Fruit fly (Drosophila melanogaster) whole organism, wandering third instar larva: ENCODE data around the gene Kap-alpha3.
A peak's percentile ranks its signal among the peaks of the same experiment; 100 is the strongest.

Experiments used
- Abd-B ChIP-seq: fragments of >200 bp; optimal IDR thresholded peaks from 2 replicates; lab custom pipeline; 2017; ENCODE audit warnings: missing biosample characterization, missing genetic modification characterization
- CG32264 ChIP-seq: fragments of 200-800 bp; sonication (Bioruptor generic); optimal IDR thresholded peaks from 2 replicates; lab custom pipeline; 2016; ENCODE audit warnings: missing biosample characterization, missing genetic modification characterization
- CG9705 ChIP-seq: fragments of 200-800 bp; sonication (Bioruptor generic); optimal IDR thresholded peaks from 2 replicates; lab custom pipeline; 2018; ENCODE audit warnings: missing biosample characterization, mild to moderate bottlenecking, missing genetic modification characterization
- CrebA ChIP-seq: fragments of 200-800 bp; sonication (Bioruptor generic); optimal IDR thresholded peaks from 2 replicates; lab custom pipeline; 2016; ENCODE audit warnings: missing biosample characterization, mild to moderate bottlenecking, missing genetic modification characterization, borderline replicate concordance
- Dfd ChIP-seq: fragments of >200 bp; optimal IDR thresholded peaks from 2 replicates; lab custom pipeline; 2017; ENCODE audit warnings: missing biosample characterization, missing genetic modification characterization
- Dif ChIP-seq: fragments of 200-275, 200-300 bp; sonication (Bioruptor generic); optimal IDR thresholded peaks from 2 replicates; lab custom pipeline; 2018; ENCODE audit warnings: missing biosample characterization, missing genetic modification characterization; ENCODE audit not compliant: partially characterized antibody
- GATAd ChIP-seq: sonication (Bioruptor generic); optimal IDR thresholded peaks from 2 replicates; lab custom pipeline; 2016; ENCODE audit warnings: missing biosample characterization, missing genetic modification characterization
- HLH106 ChIP-seq: fragments of 200-800 bp; optimal IDR thresholded peaks from 3 replicates; lab custom pipeline; 2019; ENCODE audit warnings: missing biosample characterization, mild to moderate bottlenecking, missing genetic modification characterization, moderate library complexity
- Hnf4 ChIP-seq: fragments of 200-800 bp; sonication (Bioruptor generic); optimal IDR thresholded peaks from 2 replicates; lab custom pipeline; 2016; ENCODE audit warnings: missing biosample characterization, mild to moderate bottlenecking, missing genetic modification characterization
- Hr78 ChIP-seq: fragments of >200 bp; optimal IDR thresholded peaks from 2 replicates; lab custom pipeline; 2017; ENCODE audit warnings: missing biosample characterization, missing genetic modification characterization
- Hr83 ChIP-seq: fragments of 200-300 bp; sonication (Bioruptor generic); optimal IDR thresholded peaks from 2 replicates; lab custom pipeline; 2016; ENCODE audit warnings: missing biosample characterization, mild to moderate bottlenecking, missing genetic modification characterization, moderate library complexity; ENCODE audit not compliant: poor library complexity, severe bottlenecking
- Jra ChIP-seq: sonication (Bioruptor generic); optimal IDR thresholded peaks from 2 replicates; lab custom pipeline; 2016; ENCODE audit warnings: missing biosample characterization, missing genetic modification characterization
- Mio ChIP-seq: sonication (Bioruptor generic); optimal IDR thresholded peaks from 2 replicates; lab custom pipeline; 2016; ENCODE audit warnings: missing biosample characterization, missing genetic modification characterization
- Myc ChIP-seq: fragments of >200 bp; optimal IDR thresholded peaks from 2 replicates; lab custom pipeline; 2017
- N ChIP-seq: fragments of >200 bp; optimal IDR thresholded peaks from 2 replicates; lab custom pipeline; 2018; ENCODE audit warnings: missing biosample characterization, missing external identifiers, missing genetic modification characterization
- OdsH ChIP-seq: fragments of 200-800 bp; sonication (Bioruptor generic); optimal IDR thresholded peaks from 2 replicates; lab custom pipeline; 2016; ENCODE audit warnings: missing biosample characterization, mild to moderate bottlenecking, missing genetic modification characterization
- Rel ChIP-seq, 2 experiments: fragments of 200-800 bp; sonication (Bioruptor generic) in 1 of 2; optimal IDR thresholded peaks; 2 replicates in 1 of 2; 3 replicates in 1 of 2; lab custom pipeline; 2016 to 2019; ENCODE audit warnings: mild to moderate bottlenecking in 2 of 2, missing biosample characterization in 2 of 2, missing genetic modification characterization in 2 of 2, moderate library complexity in 1 of 2
- Sp1 ChIP-seq: fragments of 200-800 bp; sonication (Bioruptor generic); optimal IDR thresholded peaks from 3 replicates; lab custom pipeline; 2019; ENCODE audit warnings: missing biosample characterization, mild to moderate bottlenecking, missing genetic modification characterization, moderate library complexity
- Vsx2 ChIP-seq: fragments of 200-300, 225-300 bp; sonication (Bioruptor generic); optimal IDR thresholded peaks from 2 replicates; lab custom pipeline; 2018; ENCODE audit warnings: missing biosample characterization, missing genetic modification characterization; ENCODE audit not compliant: partially characterized antibody
- br ChIP-seq: fragments of 200-800 bp; sonication (Bioruptor generic); optimal IDR thresholded peaks from 2 replicates; lab custom pipeline; 2016; ENCODE audit warnings: missing biosample characterization, missing genetic modification characterization
- brk ChIP-seq: fragments of 200-800 bp; sonication (Bioruptor generic); optimal IDR thresholded peaks from 2 replicates; lab custom pipeline; 2016; ENCODE audit warnings: missing biosample characterization, mild to moderate bottlenecking, missing genetic modification characterization
- dl ChIP-seq, 2 experiments: fragments of 175-275, 200-275 bp in 1 of 2; fragments of 200-275 bp in 1 of 2; sonication (Bioruptor generic); optimal IDR thresholded peaks; lab custom pipeline; 2018; ENCODE audit warnings: mild to moderate bottlenecking in 2 of 2, missing biosample characterization in 2 of 2, missing genetic modification characterization in 2 of 2, moderate library complexity in 2 of 2; ENCODE audit not compliant: partially characterized antibody in 2 of 2, insufficient read depth in 1 of 2
- dmrt93B ChIP-seq: fragments of 200-800 bp; sonication (Bioruptor generic); optimal IDR thresholded peaks from 2 replicates; lab custom pipeline; 2018; ENCODE audit warnings: missing biosample characterization, mild to moderate bottlenecking, missing genetic modification characterization
- dsf ChIP-seq: sonication (Bioruptor generic); optimal IDR thresholded peaks from 2 replicates; lab custom pipeline; 2016; ENCODE audit warnings: missing biosample characterization, missing genetic modification characterization, borderline replicate concordance
- ey ChIP-seq: fragments of 200-800 bp; sonication (Bioruptor generic); optimal IDR thresholded peaks from 2 replicates; lab custom pipeline; 2016; ENCODE audit warnings: missing biosample characterization, missing genetic modification characterization
- foxo ChIP-seq, 2 experiments: fragments of 200-800 bp; sonication (Bioruptor generic); optimal IDR thresholded peaks; 2 replicates in 1 of 2; 3 replicates in 1 of 2; lab custom pipeline; 2016 to 2017; ENCODE audit warnings: missing biosample characterization in 2 of 2, missing genetic modification characterization in 2 of 2
- h ChIP-seq: fragments of 200-800 bp; sonication (Bioruptor generic); optimal IDR thresholded peaks from 3 replicates; lab custom pipeline; 2016; ENCODE audit warnings: missing biosample characterization, mild to moderate bottlenecking, missing genetic modification characterization
- jim ChIP-seq: fragments of 175-275, 200-325 bp; sonication (Bioruptor generic); optimal IDR thresholded peaks from 2 replicates; lab custom pipeline; 2016; ENCODE audit warnings: missing biosample characterization, mild to moderate bottlenecking, missing genetic modification characterization
- pan ChIP-seq: fragments of >200 bp; optimal IDR thresholded peaks from 2 replicates; lab custom pipeline; 2017
- rgr ChIP-seq: fragments of 200-800 bp; sonication (Bioruptor generic); optimal IDR thresholded peaks from 3 replicates; lab custom pipeline; 2016; ENCODE audit warnings: missing biosample characterization, mild to moderate bottlenecking, missing genetic modification characterization
- tai ChIP-seq: sonication (Bioruptor generic); optimal IDR thresholded peaks from 2 replicates; lab custom pipeline; 2016; ENCODE audit warnings: missing biosample characterization, missing genetic modification characterization
- usp ChIP-seq: fragments of >200 bp; optimal IDR thresholded peaks from 2 replicates; lab custom pipeline; 2017; ENCODE audit warnings: missing biosample characterization, missing genetic modification characterization

Kap-alpha3 gene

DNA sequence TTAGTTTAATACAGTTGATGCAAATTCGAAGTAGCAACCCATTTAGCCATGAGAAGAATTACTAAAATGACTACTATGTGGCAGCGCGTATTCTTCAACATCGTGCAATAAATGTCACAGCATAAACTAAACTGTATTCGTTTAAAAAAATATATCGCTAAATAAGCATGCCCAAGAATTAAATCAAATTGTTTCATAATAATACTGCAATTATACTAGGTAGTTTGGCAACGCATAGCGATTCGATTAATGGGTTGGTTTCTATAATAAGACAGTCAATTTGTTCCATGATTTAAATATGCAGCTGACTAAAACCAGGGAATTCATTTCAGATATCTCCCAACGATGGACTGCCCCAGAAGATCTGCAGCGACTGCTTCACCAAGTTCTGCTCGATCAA lies 5.6 kb upstream of the Kap-alpha3 start, which contains the start of gene CG33654:
CG33654 (minus strand) TSS at position 101 of the 400 bp plus-strand sequence.
- TF ChIP-seq N (no peak), dl (GFP tag; optimal IDR thresholded peaks at IDR 0.05; lab: Kevin White, UChicago; ENCODE audit: insufficient read depth in 1 of 2, partially characterized antibody in 2 of 2) (no peak), GATAd (GFP tag; lab: Kevin White, UChicago) (no peak), dsf (no peak), Hr78 (GFP tag; lab: Kevin White, UChicago) (no peak), CrebA (GFP tag; lab: Kevin White, UChicago) (no peak), Dfd (GFP tag; lab: Kevin White, UChicago) (no peak), CG9705 (GFP tag; lab: Kevin White, UChicago) (no peak), Hnf4 (no peak), h (GFP tag; lab: Kevin White, UChicago) (no peak), Sp1 (GFP tag; lab: Kevin White, UChicago) (no peak)

- TF ChIP-seq dmrt93B (GFP tag; lab: Kevin White, UChicago) (no peak), tai (GFP tag; lab: Kevin White, UChicago) (no peak), foxo (GFP tag; optimal IDR thresholded peaks at IDR 0.05; lab: Kevin White, UChicago) (no peak), Dfd (GFP tag; lab: Kevin White, UChicago) (no peak), HLH106 (tag; lab: Kevin White, UChicago) (no peak), jim (no peak), h (GFP tag; lab: Kevin White, UChicago) (no peak)
Observed at dm6 chr3R:9581973-9582372, 4.4 kb upstream of the Kap-alpha3 start.

DNA sequence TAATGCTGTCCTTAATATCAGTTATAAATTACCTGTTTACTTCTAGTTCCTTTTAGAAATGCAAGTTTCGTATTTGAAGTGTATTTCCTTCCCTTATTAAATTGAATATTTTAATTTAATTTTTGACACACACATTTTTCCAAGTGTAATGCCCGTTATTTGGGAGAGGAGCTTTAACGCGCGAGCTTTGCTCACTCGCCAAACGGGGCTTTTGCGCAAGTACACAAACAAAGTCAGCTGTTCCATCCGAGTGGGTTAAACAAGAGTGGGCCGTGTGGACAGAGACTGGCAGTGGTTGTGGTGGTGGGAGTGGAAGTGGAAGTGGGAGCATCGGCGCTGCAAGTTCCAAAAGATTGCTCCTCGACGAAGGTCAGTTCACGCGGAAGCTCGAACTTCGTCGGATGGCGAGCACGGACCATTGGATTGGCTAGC lies 3.6 kb upstream of the Kap-alpha3 start, which contains the start of gene CG8301:
CG8301 (plus strand) TSS at position 218 of the 432 bp plus-strand sequence.
- TF ChIP-seq Dif (GFP tag; lab: Kevin White, UChicago) (no peak), Hr78 (GFP tag; lab: Kevin White, UChicago) (no peak), CG9705 (GFP tag; lab: Kevin White, UChicago) (no peak), OdsH (GFP tag; lab: Kevin White, UChicago) (no peak), Hr83 (GFP tag; lab: Kevin White, UChicago) (no peak), br (GFP tag; lab: Kevin White, UChicago) (no peak), dl (GFP tag; optimal IDR thresholded peaks at IDR 0.05; lab: Kevin White, UChicago; ENCODE audit: insufficient read depth in 1 of 2, partially characterized antibody in 2 of 2) (no peak), CrebA (GFP tag; lab: Kevin White, UChicago) (no peak), h (GFP tag; lab: Kevin White, UChicago) (peak; percentile 15), dsf (no peak), CG32264 (GFP tag; lab: Kevin White, UChicago) (no peak), Jra (GFP tag; lab: Kevin White, UChicago) (no peak), HLH106 (tag; lab: Kevin White, UChicago) (peak; percentile 19), pan (lab: Kevin White, UChicago) (no peak), usp (GFP tag; lab: Kevin White, UChicago) (no peak), Sp1 (GFP tag; lab: Kevin White, UChicago) (no peak), ey (GFP tag; lab: Kevin White, UChicago) (no peak), Abd-B (GFP tag; lab: Kevin White, UChicago) (no peak), brk (GFP tag; lab: Kevin White, UChicago) (no peak), Mio (GFP tag; lab: Kevin White, UChicago) (no peak), Rel (GFP tag; optimal IDR thresholded peaks at IDR 0.05; lab: Kevin White, UChicago) (no peak), Rel (tag; optimal IDR thresholded peaks at IDR 0.05; lab: Kevin White, UChicago) (peak; percentile 41), foxo (GFP tag; optimal IDR thresholded peaks at IDR 0.05; lab: Kevin White, UChicago) (peak in 1 of 2 experiments; percentile 12), GATAd (GFP tag; lab: Kevin White, UChicago) (no peak), Myc (lab: Kevin White, UChicago) (no peak), rgr (GFP tag; lab: Kevin White, UChicago) (no peak), tai (GFP tag; lab: Kevin White, UChicago) (no peak), Vsx2 (GFP tag; lab: Kevin White, UChicago) (no peak)
